Worm (Caenorhabditis elegans) whole organism, young adult: ENCODE data around the gene F07A11.4.

Experiments used
- B0019.2 ChIP-seq: fragments of 200-800 bp; sonication (Bioruptor generic); conservative IDR thresholded peaks from 2 replicates; pipeline ENCODE4 v1.3.6; 2022; ENCODE audit warnings: missing genetic modification reagents, missing genetic modification characterization, missing compliant biosample characterization
- B0336.3 ChIP-seq: fragments of 200-800 bp; sonication (Bioruptor generic); IDR thresholded peaks from 2 replicates; pipeline ENCODE4 v1.3.6; 2022; ENCODE audit warnings: missing genetic modification characterization, missing compliant biosample characterization
- F39B2.1 ChIP-seq: fragments of 200-800 bp; sonication (Bioruptor generic); IDR thresholded peaks from 2 replicates; pipeline ENCODE4 v1.3.6; 2022; ENCODE audit warnings: missing genetic modification reagents, missing genetic modification characterization, missing compliant biosample characterization
- ZK185.1 ChIP-seq: sonication (generic microtip); optimal IDR thresholded peaks from 2 replicates; lab custom pipeline; 2016; ENCODE audit warnings: mild to moderate bottlenecking, missing genetic modification characterization, missing compliant biosample characterization; ENCODE audit not compliant: poor library complexity, severe bottlenecking
- lin-35 ChIP-seq, 3 experiments: fragments of 150-350 bp in 2 of 3; sonication (generic microtip) in 1 of 3; optimal IDR thresholded peaks; 2 replicates each; lab custom pipeline; 2014 to 2018; ENCODE audit warnings: missing biosample characterization in 3 of 3, missing genetic modification characterization in 3 of 3, missing genetic modification reagents in 3 of 3
- nhr-120 ChIP-seq: fragments of 200-800 bp; sonication (Bioruptor generic); IDR thresholded peaks from 2 replicates; pipeline ENCODE4 v1.3.6; 2022; ENCODE audit warnings: missing genetic modification characterization, missing compliant biosample characterization

DNA sequence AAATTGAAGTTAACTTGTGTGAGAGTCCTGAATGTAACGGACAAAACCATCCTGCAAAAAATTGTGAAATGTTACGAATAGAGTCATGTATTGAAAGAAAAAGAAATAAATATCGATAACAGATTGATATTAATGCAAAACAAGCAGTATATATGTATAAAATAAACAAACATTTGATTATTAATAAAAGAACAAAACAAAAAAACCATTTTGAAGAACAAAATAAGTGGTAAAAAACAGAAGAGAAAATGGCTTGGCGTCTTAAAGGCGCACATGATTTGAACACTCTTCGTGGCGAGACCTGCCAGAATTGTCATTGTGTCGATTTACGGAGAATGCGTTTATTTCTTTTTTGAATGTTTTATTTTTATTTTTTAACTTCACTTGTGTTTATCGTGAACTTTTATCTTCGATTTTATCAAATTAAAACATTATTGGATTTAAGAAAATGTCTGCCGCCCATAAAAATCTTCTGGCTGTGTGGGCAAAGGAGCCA lies 51.9 kb downstream of the F07A11.4 start, which contains the start of the genes rad-23 and rpn-12:
- TF ChIP-seq lin-35 (GFP tag; optimal IDR thresholded peaks at IDR 0.05; lab: Kevin White, UChicago), result peak in 1 of 3 experiments; percentile 35
- no peak for TF ChIP-seq nhr-120
- no peak for TF ChIP-seq B0336.3 (GFP tag; lab: Robert Waterston, UW)
- TF ChIP-seq ZK185.1 (tag; lab: Kevin White, UChicago), result no peak
- TF ChIP-seq F39B2.1 (GFP tag; lab: Robert Waterston, UW), result no peak
- TF ChIP-seq B0019.2 (GFP tag; lab: Robert Waterston, UW), result no peak
